Worm (Caenorhabditis elegans) whole organism, midembryonic: ENCODE measurements around the gene hlh-30.

Experiments
- flt-1 ChIP-seq: fragments of 200-800 bp; sonication (Bioruptor generic); IDR thresholded peaks from 2 replicates; pipeline ENCODE4 v1.3.6; 2022; ENCODE audit warnings: missing genetic modification characterization, missing compliant biosample characterization
- ztf-23 ChIP-seq: fragments of 200-800 bp; sonication (Bioruptor generic); IDR thresholded peaks from 2 replicates; pipeline ENCODE4 v1.3.6; 2022; ENCODE audit warnings: missing genetic modification reagents, missing genetic modification characterization, missing compliant biosample characterization

- TF ChIP-seq ztf-23 (no peak), flt-1 (GFP tag; lab: Robert Waterston, UW) (no peak)
These were observed 44.1 kb upstream of the hlh-30 start, which contains the start of gene C35B1.8 for ce11 chrIV:4078901-4079300.
